Worm (Caenorhabditis elegans): ENCODE measurements around the gene C01B10.11.

DNA sequence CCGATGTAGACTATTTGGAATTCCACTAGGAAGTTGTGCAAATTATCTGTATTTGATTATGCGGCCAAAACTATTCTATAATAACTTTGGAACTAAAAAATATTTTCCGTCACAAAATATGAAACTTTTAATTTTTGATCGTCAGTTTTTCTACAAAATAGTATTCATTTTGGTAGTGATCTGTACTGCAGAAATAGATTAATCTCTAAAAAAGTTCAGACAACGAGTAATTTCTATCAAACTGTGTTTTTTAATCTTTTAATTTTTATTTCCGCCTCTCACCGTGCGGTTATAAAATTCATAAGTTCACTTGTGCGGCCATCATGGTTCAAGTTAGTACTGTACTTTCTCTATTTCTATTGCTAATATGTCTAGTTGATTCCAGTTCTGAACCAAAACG lies 19.5 kb upstream of the C01B10.11 start, which contains the start of gene C01B10.7:
- TF ChIP-seq flt-1 (GFP tag; IDR thresholded peaks at IDR 0.05) (no peak), ceh-13 (GFP tag; optimal IDR thresholded peaks at IDR 0.05) (no peak), F13C5.2 (tag; optimal IDR thresholded peaks at IDR 0.05) (no peak), scrt-1 (GFP tag; IDR thresholded peaks at IDR 0.05) (no peak), tbx-37 (GFP tag; conservative IDR thresholded peaks at IDR 0.05) (no peak), ets-7 (tag; optimal IDR thresholded peaks at IDR 0.05) (no peak), tbx-11 (GFP tag; IDR thresholded peaks at IDR 0.05) (no peak), hmbx-1 (tag; optimal IDR thresholded peaks at IDR 0.05) (no peak)

All from whole organism, early embryonic.